Fruit fly (Drosophila melanogaster) whole organism, wandering third instar larva: Measurements from ENCODE around the gene CG46308.
A peak's percentile ranks its signal among the peaks of the same experiment; 100 is the strongest.

Experiments used
- CrebA ChIP-seq: fragments of 200-800 bp; sonication (Bioruptor generic); optimal IDR thresholded peaks from 2 replicates; lab custom pipeline; 2016; ENCODE audit warnings: missing biosample characterization, mild to moderate bottlenecking, missing genetic modification characterization, borderline replicate concordance
- Myc ChIP-seq: fragments of >200 bp; optimal IDR thresholded peaks from 2 replicates; lab custom pipeline; 2017
- N ChIP-seq: fragments of >200 bp; optimal IDR thresholded peaks from 2 replicates; lab custom pipeline; 2018; ENCODE audit warnings: missing biosample characterization, missing external identifiers, missing genetic modification characterization
- Vsx2 ChIP-seq: fragments of 200-300, 225-300 bp; sonication (Bioruptor generic); optimal IDR thresholded peaks from 2 replicates; lab custom pipeline; 2018; ENCODE audit warnings: missing biosample characterization, missing genetic modification characterization; ENCODE audit not compliant: partially characterized antibody
- psq ChIP-seq: fragments of 200-800 bp; sonication (Bioruptor generic); optimal IDR thresholded peaks from 3 replicates; lab custom pipeline; 2017; ENCODE audit warnings: missing biosample characterization, mild to moderate bottlenecking, missing genetic modification characterization, moderate library complexity
- woc ChIP-seq: sonication (Bioruptor generic); optimal IDR thresholded peaks from 2 replicates; lab custom pipeline; 2016; ENCODE audit warnings: missing biosample characterization, mild to moderate bottlenecking, missing genetic modification characterization

DNA sequence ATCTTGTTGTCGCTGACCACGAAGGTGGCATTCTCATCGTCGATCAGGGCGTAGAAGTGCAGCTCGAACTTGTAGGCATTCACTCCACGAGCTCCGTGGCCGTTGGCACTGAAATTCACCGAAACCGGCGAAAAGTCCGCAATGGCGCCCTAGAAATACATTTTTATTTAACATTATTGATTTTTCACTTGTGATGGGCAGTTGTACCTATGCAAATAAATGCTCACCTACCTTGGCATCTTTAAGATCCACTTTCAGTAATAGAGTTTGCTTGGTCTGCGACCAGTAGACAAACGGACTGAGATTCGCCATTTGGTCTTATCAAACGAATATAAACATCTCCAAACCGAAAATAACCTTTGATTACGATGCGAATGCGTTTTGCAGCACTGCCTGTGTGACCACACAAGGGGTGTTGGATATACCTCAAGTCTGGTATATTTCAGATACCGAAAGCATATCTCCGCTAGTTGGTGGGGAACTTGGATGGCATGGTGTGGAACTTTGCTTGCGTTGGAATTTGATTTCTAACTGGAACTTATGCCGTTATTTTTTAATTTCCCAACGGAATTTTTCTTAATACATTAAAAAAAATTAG lies 16.2 kb upstream of the CG46308 start, which contains the start of gene Hacd2:
- TF ChIP-seq N (GFP tag; lab: Kevin White, UChicago) (no peak), psq (GFP tag; lab: Kevin White, UChicago) (peak; percentile 16), woc (GFP tag; lab: Kevin White, UChicago) (no peak), Myc (lab: Kevin White, UChicago) (no peak), Vsx2 (GFP tag; lab: Kevin White, UChicago) (no peak), CrebA (GFP tag; lab: Kevin White, UChicago) (no peak)
